Fruit fly (Drosophila melanogaster) whole organism, embryonic: ENCODE measurements around the gene CG6791.
A peak's percentile ranks its signal among the peaks of the same experiment; 100 is the strongest.

Experiments used
- Ada2b ChIP-seq: fragments of 200-800 bp; sonication (Bioruptor generic); IDR thresholded peaks from 2 replicates; pipeline ENCODE4 v1.3.6; 2022; ENCODE audit warnings: missing biosample characterization, missing genetic modification characterization
- Bteb2 ChIP-seq: fragments of 200-800 bp; sonication (Bioruptor generic); optimal IDR thresholded peaks from 2 replicates; lab custom pipeline; 2016; ENCODE audit warnings: missing biosample characterization, missing genetic modification characterization
- C15 ChIP-seq: fragments of 200-800 bp; sonication (Bioruptor generic); IDR thresholded peaks from 3 replicates; pipeline ENCODE4 v1.3.6; 2022; ENCODE audit warnings: missing biosample characterization, missing genetic modification characterization
- CG10147 ChIP-seq: fragments of 200-800 bp; sonication (Bioruptor generic); optimal IDR thresholded peaks from 2 replicates; lab custom pipeline; 2019; ENCODE audit warnings: missing biosample characterization, mild to moderate bottlenecking, missing genetic modification characterization, moderate library complexity
- CG10654 ChIP-seq: fragments of 200-800 bp; sonication (Bioruptor generic); optimal IDR thresholded peaks from 2 replicates; lab custom pipeline; 2016; ENCODE audit warnings: missing biosample characterization, missing genetic modification characterization
- CG10979 ChIP-seq: fragments of 200-800 bp; sonication (Bioruptor generic); optimal IDR thresholded peaks from 2 replicates; lab custom pipeline; 2018; ENCODE audit warnings: missing biosample characterization, mild to moderate bottlenecking, missing genetic modification characterization, moderate library complexity
- CG1233 ChIP-seq: fragments of 200-800 bp; sonication (Bioruptor generic); optimal IDR thresholded peaks from 4 replicates; lab custom pipeline; 2018; ENCODE audit warnings: missing biosample characterization, mild to moderate bottlenecking, missing genetic modification characterization
- CG12391 ChIP-seq: fragments of 200-800 bp; sonication (Bioruptor generic); optimal IDR thresholded peaks from 3 replicates; lab custom pipeline; 2018; ENCODE audit warnings: missing biosample characterization, mild to moderate bottlenecking, missing genetic modification characterization, moderate library complexity
- CG14014 ChIP-seq: fragments of 200-800 bp; sonication (Bioruptor generic); IDR thresholded peaks from 2 replicates; pipeline ENCODE4 v1.3.6; 2022; ENCODE audit warnings: missing biosample characterization, missing genetic modification characterization
- CG14050 ChIP-seq: fragments of 200-800 bp; sonication (Bioruptor generic); IDR thresholded peaks from 3 replicates; pipeline ENCODE4 v1.3.6; 2022; ENCODE audit warnings: missing biosample characterization, missing genetic modification characterization
- CG15514 ChIP-seq: fragments of 200-800 bp; sonication (Bioruptor generic); optimal IDR thresholded peaks from 3 replicates; lab custom pipeline; 2017; ENCODE audit warnings: missing biosample characterization, missing genetic modification characterization, mild to moderate bottlenecking, moderate library complexity, missing genetic modification reagents
- CG17359 ChIP-seq: fragments of 200-800 bp; sonication (Bioruptor generic); optimal IDR thresholded peaks from 3 replicates; lab custom pipeline; 2018; ENCODE audit warnings: missing biosample characterization, mild to moderate bottlenecking, missing genetic modification characterization, moderate library complexity
- CG17802 ChIP-seq: fragments of 200-800 bp; sonication (Bioruptor generic); optimal IDR thresholded peaks from 2 replicates; lab custom pipeline; 2018; ENCODE audit warnings: missing biosample characterization, mild to moderate bottlenecking, missing genetic modification characterization, moderate library complexity
- CG2199 ChIP-seq: fragments of 200-800 bp; sonication (Bioruptor generic); IDR thresholded peaks from 3 replicates; pipeline ENCODE4 v1.3.6; 2022; ENCODE audit warnings: missing biosample characterization, missing genetic modification characterization
- CG2712 ChIP-seq: fragments of 200-800 bp; optimal IDR thresholded peaks from 3 replicates; lab custom pipeline; 2019; ENCODE audit warnings: missing biosample characterization, mild to moderate bottlenecking, missing genetic modification characterization, moderate library complexity
- CG6175 ChIP-seq: fragments of 200-800 bp; sonication (Bioruptor generic); IDR thresholded peaks from 3 replicates; pipeline ENCODE4 v1.3.6; 2022; ENCODE audit warnings: missing biosample characterization, missing genetic modification characterization
- Dek ChIP-seq: fragments of 200-800 bp; sonication (Bioruptor generic); optimal IDR thresholded peaks from 3 replicates; lab custom pipeline; 2019; ENCODE audit warnings: missing biosample characterization, mild to moderate bottlenecking, missing genetic modification characterization, moderate library complexity
- Hmr ChIP-seq: fragments of 200-800 bp; sonication (Bioruptor generic); optimal IDR thresholded peaks from 3 replicates; lab custom pipeline; 2017; ENCODE audit warnings: mild to moderate bottlenecking, missing biosample characterization, missing genetic modification reagents, missing genetic modification characterization
- Hr39 ChIP-seq: fragments of >200 bp; optimal IDR thresholded peaks from 2 replicates; lab custom pipeline; 2017
- Hr78 ChIP-seq, 2 experiments: fragments of 200-800 bp in 1 of 2; fragments of >200 bp in 1 of 2; sonication (Bioruptor generic) in 1 of 2; optimal IDR thresholded peaks; 2 replicates each; lab custom pipeline; 2017 to 2019; ENCODE audit warnings: missing biosample characterization in 2 of 2, missing genetic modification characterization in 2 of 2, mild to moderate bottlenecking in 1 of 2, moderate library complexity in 1 of 2
- Sin3A ChIP-seq: fragments of >200 bp; optimal IDR thresholded peaks from 2 replicates; lab custom pipeline; 2018
- Six4 ChIP-seq: fragments of 200-800 bp; sonication (Bioruptor generic); optimal IDR thresholded peaks from 2 replicates; lab custom pipeline; 2016; ENCODE audit warnings: missing biosample characterization, missing genetic modification characterization
- Sox102F ChIP-seq: fragments of 200-800 bp; sonication (Bioruptor generic); optimal IDR thresholded peaks from 2 replicates; lab custom pipeline; 2018; ENCODE audit warnings: missing biosample characterization, mild to moderate bottlenecking, missing genetic modification characterization, moderate library complexity
- Stat92E ChIP-seq, 3 experiments: fragments of >200 bp in 2 of 3; fragments of 200-800 bp in 1 of 3; sonication (Bioruptor generic) in 1 of 3; optimal IDR thresholded peaks; 2 replicates each; lab custom pipeline; 2017 to 2019; ENCODE audit warnings: missing biosample characterization in 3 of 3, missing genetic modification characterization in 3 of 3, mild to moderate bottlenecking in 1 of 3, moderate library complexity in 1 of 3
- TFAM ChIP-seq: fragments of 200-800 bp; sonication (Bioruptor generic); optimal IDR thresholded peaks from 2 replicates; lab custom pipeline; 2017; ENCODE audit warnings: missing biosample characterization, missing genetic modification characterization, inconsistent platforms
- Taf1 ChIP-seq: fragments of 200-800 bp; sonication (Bioruptor generic); IDR thresholded peaks from 2 replicates; pipeline ENCODE4 v1.3.6; 2022; ENCODE audit warnings: missing biosample characterization, missing genetic modification characterization
- ase ChIP-seq: fragments of 200-800 bp; sonication (Bioruptor generic); IDR thresholded peaks from 3 replicates; pipeline ENCODE4 v1.3.6; 2022; ENCODE audit warnings: missing biosample characterization, missing genetic modification characterization
- az2 ChIP-seq: fragments of 200-800 bp; sonication (Bioruptor generic); optimal IDR thresholded peaks from 3 replicates; lab custom pipeline; 2016; ENCODE audit warnings: missing biosample characterization, missing genetic modification characterization
- bcd ChIP-seq: fragments of 200-800 bp; sonication (Bioruptor generic); optimal IDR thresholded peaks from 2 replicates; lab custom pipeline; 2017; ENCODE audit warnings: missing biosample characterization, mild to moderate bottlenecking, missing genetic modification characterization
- bigmax ChIP-seq: fragments of 200-800 bp; sonication (Bioruptor generic); optimal IDR thresholded peaks from 2 replicates; lab custom pipeline; 2018; ENCODE audit warnings: missing biosample characterization, mild to moderate bottlenecking, missing genetic modification characterization
- disco-r ChIP-seq: fragments of 200-800 bp; sonication (Bioruptor generic); optimal IDR thresholded peaks from 2 replicates; lab custom pipeline; 2016; ENCODE audit warnings: missing biosample characterization, missing genetic modification characterization
- dysf ChIP-seq: fragments of 200-800 bp; sonication (Bioruptor generic); IDR thresholded peaks from 3 replicates; pipeline ENCODE4 v1.3.6; 2022; ENCODE audit warnings: missing biosample characterization, missing genetic modification characterization
- fd96Cb ChIP-seq: fragments of 200-800 bp; sonication (Bioruptor generic); optimal IDR thresholded peaks from 2 replicates; lab custom pipeline; 2018; ENCODE audit warnings: missing biosample characterization, mild to moderate bottlenecking, missing genetic modification characterization, moderate library complexity
- inv ChIP-seq: fragments of 200-800 bp; sonication (Bioruptor generic); IDR thresholded peaks from 2 replicates; pipeline ENCODE4 v1.3.6; 2022; ENCODE audit warnings: missing biosample characterization, missing genetic modification characterization; ENCODE audit not compliant: partially characterized antibody
- jigr1 ChIP-seq: fragments of 200-800 bp; sonication (Bioruptor generic); IDR thresholded peaks from 3 replicates; pipeline ENCODE4 v1.3.6; 2022; ENCODE audit warnings: missing biosample characterization, missing genetic modification characterization
- nau ChIP-seq: fragments of 200-800 bp; sonication (Bioruptor generic); optimal IDR thresholded peaks from 3 replicates; lab custom pipeline; 2017; ENCODE audit warnings: missing biosample characterization, mild to moderate bottlenecking, missing genetic modification characterization, missing genetic modification reagents
- nom ChIP-seq: fragments of 200-800 bp; sonication (Bioruptor generic); optimal IDR thresholded peaks from 2 replicates; lab custom pipeline; 2017; ENCODE audit warnings: missing biosample characterization, missing genetic modification characterization, mild to moderate bottlenecking, moderate library complexity, missing genetic modification reagents
- odd ChIP-seq: fragments of 200-800 bp; sonication (Bioruptor generic); optimal IDR thresholded peaks from 2 replicates; lab custom pipeline; 2017; ENCODE audit warnings: missing biosample characterization, mild to moderate bottlenecking, missing genetic modification characterization
- otp ChIP-seq: fragments of 200-800 bp; sonication (Bioruptor generic); IDR thresholded peaks from 3 replicates; pipeline ENCODE4, ENCODE4 v1.3.6; 2022; ENCODE audit warnings: missing biosample characterization, missing genetic modification characterization
- pan ChIP-seq, 4 experiments: fragments of >200 bp in 3 of 4; fragments of 200-800 bp in 1 of 4; sonication (Bioruptor generic) in 1 of 4; optimal IDR thresholded peaks in 3 of 4; IDR thresholded peaks in 1 of 4; 2 replicates each; pipeline versions ENCODE4 v1.3.6 to Lab custom; 2017 to 2022; ENCODE audit warnings: missing biosample characterization in 2 of 4, missing genetic modification characterization in 2 of 4, mixed read lengths in 1 of 4
- peb ChIP-seq: fragments of 200-800 bp; sonication (Bioruptor generic); IDR thresholded peaks from 2 replicates; pipeline ENCODE4 v1.3.6; 2022; ENCODE audit warnings: missing biosample characterization, missing genetic modification characterization
- pho ChIP-seq: fragments of 200-800 bp; sonication (Bioruptor generic); optimal IDR thresholded peaks from 2 replicates; lab custom pipeline; 2016; ENCODE audit warnings: missing biosample characterization, missing genetic modification characterization
- pros ChIP-seq: fragments of 200-800 bp; sonication (Bioruptor generic); optimal IDR thresholded peaks from 3 replicates; lab custom pipeline; 2019; ENCODE audit warnings: missing biosample characterization, mild to moderate bottlenecking, missing genetic modification characterization, moderate library complexity
- ranshi ChIP-seq: fragments of 200-800 bp; sonication (Bioruptor generic); IDR thresholded peaks from 2 replicates; pipeline ENCODE4 v1.3.6; 2022; ENCODE audit warnings: missing biosample characterization, missing genetic modification characterization
- shn ChIP-seq: fragments of 200-800 bp; sonication (Bioruptor generic); optimal IDR thresholded peaks from 3 replicates; lab custom pipeline; 2016; ENCODE audit warnings: missing biosample characterization, missing genetic modification characterization
- slp2 ChIP-seq: fragments of 200-800 bp; sonication (Bioruptor generic); optimal IDR thresholded peaks from 2 replicates; lab custom pipeline; 2016; ENCODE audit warnings: missing biosample characterization, missing genetic modification characterization
- sr ChIP-seq: fragments of 200-800 bp; sonication (Bioruptor generic); IDR thresholded peaks from 3 replicates; pipeline ENCODE4 v1.3.6; 2022; ENCODE audit warnings: missing biosample characterization, missing genetic modification characterization
- tll ChIP-seq, 2 experiments: fragments of 200-800 bp in 1 of 2; fragments of >200 bp in 1 of 2; sonication (Bioruptor generic) in 1 of 2; optimal IDR thresholded peaks; 2 replicates each; lab custom pipeline; 2017 to 2019; ENCODE audit warnings: missing biosample characterization in 2 of 2, missing genetic modification characterization in 2 of 2, mild to moderate bottlenecking in 1 of 2, moderate library complexity in 1 of 2
- trem ChIP-seq: fragments of 200-800 bp; optimal IDR thresholded peaks from 3 replicates; lab custom pipeline; 2019; ENCODE audit warnings: missing biosample characterization, mild to moderate bottlenecking, missing genetic modification characterization, moderate library complexity
- yki ChIP-seq: fragments of >200 bp; optimal IDR thresholded peaks from 3 replicates; lab custom pipeline; 2018

The CG6791 gene

DNA sequence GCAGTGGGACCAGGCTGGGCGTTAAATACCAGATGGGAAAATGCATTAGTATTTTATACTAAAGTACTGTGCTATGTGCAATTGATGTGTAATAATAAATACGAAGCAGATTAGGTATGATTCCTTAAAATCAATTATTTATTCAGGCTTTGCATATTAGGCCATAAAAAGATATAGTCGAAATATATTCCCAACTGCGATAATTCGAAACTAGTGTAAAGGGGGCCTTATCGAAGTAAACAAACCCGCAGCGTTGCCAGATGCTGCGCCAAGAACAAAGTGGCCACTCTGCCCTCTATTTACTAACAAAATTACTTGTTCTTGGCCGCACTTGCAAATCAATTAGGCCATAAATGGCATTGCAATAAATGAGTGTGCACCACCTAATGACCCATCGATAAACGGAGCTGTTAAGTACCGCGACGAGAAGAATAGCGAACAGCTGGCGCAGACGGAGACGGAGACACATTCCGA, 32.4 kb downstream of the CG6791 start, which contains the start of gene CG10898 (continued):
- TF ChIP-seq pros: peak; percentile 14
- peak; percentile 84 for TF ChIP-seq dysf (GFP tag; lab: Robert Waterston, UW)
- TF ChIP-seq CG10654 (GFP tag; lab: Kevin White, UChicago): peak; percentile 76
- peak; percentile 81 for TF ChIP-seq bcd (GFP tag; lab: Kevin White, UChicago)
- TF ChIP-seq Hr78 (GFP tag; optimal IDR thresholded peaks at IDR 0.05; lab: Kevin White, UChicago): no peak
- TF ChIP-seq CG15514 (GFP tag; lab: Kevin White, UChicago): peak; percentile 80
- peak; percentile 99 for TF ChIP-seq CG17802 (tag; lab: Kevin White, UChicago)
- TF ChIP-seq sr (GFP tag; lab: Robert Waterston, UW): peak; percentile 50; the same call in 1 of the 3 replicates
- TF ChIP-seq CG1233 (GFP tag; lab: Kevin White, UChicago): peak; percentile 66
- peak; percentile 62 for TF ChIP-seq nau (GFP tag; lab: Kevin White, UChicago)
- peak; percentile 74 for TF ChIP-seq fd96Cb (tag; lab: Kevin White, UChicago)
- TF ChIP-seq pho: peak; percentile 90
- TF ChIP-seq tll (GFP tag; optimal IDR thresholded peaks at IDR 0.05; lab: Kevin White, UChicago): no peak
- TF ChIP-seq Stat92E (GFP tag; optimal IDR thresholded peaks at IDR 0.05; lab: Kevin White, UChicago): no peak
- peak; percentile 82 for TF ChIP-seq az2 (GFP tag; lab: Kevin White, UChicago)
- no peak for TF ChIP-seq bigmax (GFP tag; lab: Kevin White, UChicago)
- no peak for TF ChIP-seq jigr1 (GFP tag; lab: Robert Waterston, UW)
- peak; percentile 80 for TF ChIP-seq Ada2b (GFP tag; lab: Robert Waterston, UW)
- TF ChIP-seq peb (GFP tag; lab: Robert Waterston, UW): peak; percentile 69
- TF ChIP-seq Dek (tag; lab: Kevin White, UChicago): peak; percentile 62
- no peak for TF ChIP-seq Hr39
- TF ChIP-seq trem (tag; lab: Kevin White, UChicago): peak; percentile 81
- peak; percentile 79 for TF ChIP-seq CG14050 (GFP tag; lab: Robert Waterston, UW)
- TF ChIP-seq TFAM (GFP tag; lab: Kevin White, UChicago): peak; percentile 33
- TF ChIP-seq pan (optimal IDR thresholded peaks at IDR 0.05; lab: Kevin White, UChicago): no peak
- TF ChIP-seq pan (GFP tag; optimal IDR thresholded peaks at IDR 0.05 in 1 of 2, IDR thresholded peaks at IDR 0.05 in 1 of 2): peak in 1 of 2 experiments; percentile 91
- no peak for TF ChIP-seq yki (lab: Kevin White, UChicago)
- peak; percentile 66 for TF ChIP-seq CG10147 (GFP tag; lab: Kevin White, UChicago)
- TF ChIP-seq CG12391 (tag; lab: Kevin White, UChicago): peak; percentile 91
- no peak for TF ChIP-seq inv (GFP tag; lab: Robert Waterston, UW)
- peak; percentile 77 for TF ChIP-seq Six4 (GFP tag; lab: Kevin White, UChicago)
- peak; percentile 82 for TF ChIP-seq shn (GFP tag; lab: Kevin White, UChicago)
- TF ChIP-seq CG10979 (tag; lab: Kevin White, UChicago): peak; percentile 70
- peak; percentile 88 for TF ChIP-seq otp (GFP tag; lab: Robert Waterston, UW)
- TF ChIP-seq CG2712 (tag; lab: Kevin White, UChicago): peak; percentile 86
- TF ChIP-seq CG17359 (tag; lab: Kevin White, UChicago): peak; percentile 81
- TF ChIP-seq CG6175 (GFP tag; lab: Robert Waterston, UW): peak; percentile 70; the same call in 2 of the 3 replicates
- peak; percentile 80 for TF ChIP-seq slp2
- peak; percentile 85 for TF ChIP-seq ranshi (GFP tag; lab: Robert Waterston, UW)
- peak; percentile 86 for TF ChIP-seq Bteb2 (GFP tag; lab: Kevin White, UChicago)
- peak; percentile 83 for TF ChIP-seq Sin3A (lab: Kevin White, UChicago)
- TF ChIP-seq C15 (GFP tag; lab: Robert Waterston, UW): peak; percentile 78; the same call in 2 of the 3 replicates
- TF ChIP-seq disco-r: peak; percentile 2
- TF ChIP-seq CG2199: 0 out of 3 replicates have a peak, but pooled peaks have one; percentile 47
- TF ChIP-seq Hmr (GFP tag; lab: Kevin White, UChicago): peak; percentile 88
- TF ChIP-seq ase (GFP tag; lab: Robert Waterston, UW): peak; percentile 86
- peak; percentile 79; the same call in 1 of the 2 replicates for TF ChIP-seq CG14014
- peak; percentile 73 for TF ChIP-seq Taf1 (GFP tag; lab: Robert Waterston, UW)
- TF ChIP-seq nom (GFP tag; lab: Kevin White, UChicago): no peak
- TF ChIP-seq odd (GFP tag; lab: Kevin White, UChicago): peak; percentile 1
- TF ChIP-seq Sox102F (GFP tag; lab: Kevin White, UChicago): peak; percentile 86
